Worm (Caenorhabditis elegans): ENCODE results near the gene mrps-9.

DNA sequence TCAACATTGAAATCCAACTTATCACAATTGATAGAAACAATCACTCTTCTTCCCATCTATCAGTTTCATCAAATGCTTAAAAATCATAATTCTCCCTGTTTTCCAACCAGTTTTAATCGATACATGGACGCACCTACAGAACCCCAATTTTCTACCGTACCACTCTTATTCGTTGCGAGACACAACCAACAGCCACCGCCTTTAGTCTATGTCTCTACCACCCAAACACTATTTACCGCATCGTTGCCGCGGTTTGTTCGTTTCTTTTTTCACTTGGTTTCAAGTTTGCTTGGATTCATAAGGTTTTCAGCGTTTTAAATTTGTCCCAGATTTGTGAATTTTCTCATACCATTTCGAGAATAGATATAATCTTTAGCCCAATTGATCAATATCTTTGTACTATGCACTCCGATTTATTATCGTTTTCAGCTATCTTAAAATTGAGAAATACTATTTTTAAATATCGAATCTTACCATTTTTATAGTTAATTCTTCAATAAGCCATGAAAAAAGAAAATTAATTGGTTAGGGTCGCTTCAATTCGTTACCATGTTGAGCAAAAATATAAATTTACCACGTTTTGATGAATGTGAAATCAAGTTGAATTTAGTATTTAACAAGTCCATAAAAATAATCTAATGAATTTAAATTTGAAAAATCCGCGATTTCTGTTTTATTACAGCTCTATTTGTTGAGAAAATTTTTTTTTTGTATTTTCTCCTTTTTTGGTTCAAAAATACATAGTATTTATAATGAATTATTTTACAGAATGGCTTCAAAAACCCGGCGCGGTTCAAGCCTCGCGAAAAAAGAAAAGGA is 44.6 kb downstream of the mrps-9 start, which contains the start of gene F10E9.3:
- TF ChIP-seq nhr-237 (tag; optimal IDR thresholded peaks at IDR 0.05) (no peak), bed-3 (GFP tag; optimal IDR thresholded peaks at IDR 0.05) (no peak), unc-39 (tag; optimal IDR thresholded peaks at IDR 0.05) (no peak), lsy-2 (tag; optimal IDR thresholded peaks at IDR 0.05) (peak; percentile 93), ztf-11 (tag; optimal IDR thresholded peaks at IDR 0.05) (no peak), nhr-12 (tag; optimal IDR thresholded peaks at IDR 0.05) (no peak), lin-13 (tag; optimal IDR thresholded peaks at IDR 0.05) (no peak)

Measured in whole organism, mixed stage, embryonic.